Fruit fly (Drosophila melanogaster) S2 (cell line): ENCODE results near the gene CG10055.

Experiments
- CG8478 ChIP-seq: fragments of >200 bp; optimal IDR thresholded peaks from 2 replicates; lab custom pipeline; 2018
- CTCF ChIP-seq, 2 experiments: fragments of >200 bp; optimal IDR thresholded peaks; 2 replicates each; lab custom pipeline; 2018

DNA sequence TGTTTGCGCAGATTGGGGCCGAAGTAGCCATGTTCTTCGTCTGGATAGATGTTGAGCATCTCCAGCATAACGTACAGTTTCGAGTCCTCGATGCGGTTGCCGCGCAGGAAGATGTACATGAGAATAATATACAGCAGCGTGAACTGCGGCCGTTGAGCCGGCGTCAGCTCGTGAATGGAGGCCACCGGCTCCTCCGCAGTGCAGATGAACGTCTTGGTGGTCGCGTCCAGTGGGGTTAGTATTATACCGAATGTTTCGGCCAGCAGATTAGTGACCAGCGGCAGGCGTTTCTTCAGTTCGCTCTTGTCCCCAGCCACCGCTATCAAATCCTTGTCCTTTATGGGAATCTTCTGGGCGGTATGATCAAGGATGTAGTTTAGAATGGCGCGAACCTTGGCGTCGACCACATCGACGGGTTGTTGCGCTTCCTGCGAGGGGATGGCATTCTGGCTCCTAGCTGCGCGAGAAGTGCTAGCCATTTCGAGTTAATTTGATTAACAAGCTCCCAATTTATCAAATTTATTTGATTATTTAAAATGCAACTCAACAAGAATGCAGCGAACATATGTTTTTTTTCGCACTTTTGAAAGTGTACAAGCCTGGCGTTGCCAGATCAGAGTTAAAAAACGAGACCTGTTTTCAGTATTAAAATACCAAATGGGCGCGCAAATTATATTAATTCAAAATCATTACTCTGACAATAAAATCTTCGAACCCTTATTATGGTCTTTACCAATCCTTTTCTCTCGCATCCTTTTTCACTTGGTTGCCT, 31.7 kb downstream of the CG10055 start, which contains the start of gene MAGE:
- no peak for TF ChIP-seq CG8478 (lab: Kevin White, UChicago)
- no peak for TF ChIP-seq CTCF (optimal IDR thresholded peaks at IDR 0.05; lab: Kevin White, UChicago)
